Worm (Caenorhabditis elegans) whole organism, young adult: ENCODE results near the gene srh-276.

Experiments
- F55B11.4 ChIP-seq: sonication (generic microtip); optimal IDR thresholded peaks from 2 replicates; lab custom pipeline; 2016; ENCODE audit warnings: missing compliant biosample characterization, missing genetic modification characterization, borderline replicate concordance; ENCODE audit not compliant: insufficient read depth
- F57C9.4 ChIP-seq: sonication (generic microtip); optimal IDR thresholded peaks from 2 replicates; lab custom pipeline; 2017; ENCODE audit warnings: mild to moderate bottlenecking, missing genetic modification characterization, missing compliant biosample characterization
- him-1 ChIP-seq: sonication (generic microtip); optimal IDR thresholded peaks from 2 replicates; lab custom pipeline; 2016; ENCODE audit warnings: missing genotype, missing genetic modification reagents, missing genetic modification characterization, missing compliant biosample characterization
- hrde-1 ChIP-seq: sonication (generic microtip); optimal IDR thresholded peaks from 2 replicates; lab custom pipeline; 2016; ENCODE audit warnings: missing genetic modification characterization, mild to moderate bottlenecking, missing compliant biosample characterization, moderate library complexity, missing genotype, missing genetic modification reagents, borderline replicate concordance
- mcd-1 ChIP-seq: fragments of 200-800 bp; sonication (Bioruptor generic); IDR thresholded peaks from 2 replicates; pipeline ENCODE4 v1.3.6; 2022; ENCODE audit warnings: missing genetic modification reagents, missing genetic modification characterization, missing compliant biosample characterization
- nfyb-1 ChIP-seq: fragments of 200-800 bp; sonication (Bioruptor generic); IDR thresholded peaks from 2 replicates; pipeline ENCODE4 v1.3.6; 2022; ENCODE audit warnings: missing genetic modification reagents, missing genetic modification characterization, missing compliant biosample characterization
- pha-4 ChIP-seq: fragments of 150-350 bp; sonication (generic microtip); optimal IDR thresholded peaks from 2 replicates; lab custom pipeline; 2014; ENCODE audit warnings: missing biosample characterization, missing genetic modification reagents, missing genetic modification characterization
- rec-8 ChIP-seq, 2 experiments: sonication (generic microtip); optimal IDR thresholded peaks; 2 replicates each; lab custom pipeline; 2016; ENCODE audit warnings: mild to moderate bottlenecking in 2 of 2, missing genetic modification characterization in 2 of 2, missing genetic modification reagents in 2 of 2, missing genotype in 2 of 2, missing biosample characterization in 1 of 2, missing compliant biosample characterization in 1 of 2, moderate library complexity in 1 of 2

ce11 chrV:15487764-15488163 is 41.4 kb upstream of the srh-276 start, which contains the start of gene srw-21:
- no peak for TF ChIP-seq F57C9.4
- TF ChIP-seq pha-4: no peak
- TF ChIP-seq him-1 (tag; lab: Kevin White, UChicago): no peak
- no peak for TF ChIP-seq hrde-1 (tag; lab: Kevin White, UChicago)
- no peak for TF ChIP-seq rec-8 (tag; optimal IDR thresholded peaks at IDR 0.05; lab: Kevin White, UChicago)
- TF ChIP-seq F55B11.4 (tag; lab: Kevin White, UChicago): no peak
- TF ChIP-seq mcd-1 (GFP tag; lab: Robert Waterston, UW): no peak
- no peak for TF ChIP-seq nfyb-1
